Fruit fly (Drosophila melanogaster) whole organism, prepupa: ENCODE data around the gene Eip75B.

ENCODE experiments used
- Blimp-1 ChIP-seq: fragments of 200-800 bp; sonication (Bioruptor generic); optimal IDR thresholded peaks from 3 replicates; lab custom pipeline; 2017; ENCODE audit warnings: missing biosample characterization, missing genetic modification characterization, mild to moderate bottlenecking, moderate library complexity, missing genetic modification reagents
- CG10631 ChIP-seq: fragments of 200-800 bp; sonication (Bioruptor generic); optimal IDR thresholded peaks from 2 replicates; lab custom pipeline; 2016; ENCODE audit warnings: missing biosample characterization, missing genetic modification characterization
- CG1621 ChIP-seq: fragments of 200-800 bp; sonication (Bioruptor generic); optimal IDR thresholded peaks from 3 replicates; lab custom pipeline; 2018; ENCODE audit warnings: missing biosample characterization, mild to moderate bottlenecking, missing genetic modification characterization
- CG16779 ChIP-seq: fragments of 200-800 bp; sonication (Bioruptor generic); optimal IDR thresholded peaks from 3 replicates; lab custom pipeline; 2017; ENCODE audit warnings: missing biosample characterization, mild to moderate bottlenecking, missing genetic modification characterization
- CG3032 ChIP-seq: fragments of 200-800 bp; optimal IDR thresholded peaks from 2 replicates; lab custom pipeline; 2019; ENCODE audit warnings: missing biosample characterization, mild to moderate bottlenecking, missing genetic modification characterization, moderate library complexity
- CG31627 ChIP-seq: fragments of 200-800 bp; sonication (Bioruptor generic); optimal IDR thresholded peaks from 3 replicates; lab custom pipeline; 2016; ENCODE audit warnings: missing biosample characterization, missing genetic modification characterization
- CG3919 ChIP-seq: fragments of 200-800 bp; sonication (Bioruptor generic); optimal IDR thresholded peaks from 3 replicates; lab custom pipeline; 2016; ENCODE audit warnings: missing biosample characterization, missing genetic modification characterization
- CG6276 ChIP-seq: fragments of 200-800 bp; sonication (Bioruptor generic); optimal IDR thresholded peaks from 2 replicates; lab custom pipeline; 2017; ENCODE audit warnings: missing biosample characterization, mild to moderate bottlenecking, missing genetic modification characterization
- CG6792 ChIP-seq: fragments of 200-800 bp; sonication (Bioruptor generic); optimal IDR thresholded peaks from 3 replicates; lab custom pipeline; 2016; ENCODE audit warnings: missing biosample characterization, missing genetic modification characterization
- CG6808 ChIP-seq: fragments of 200-800 bp; sonication (Bioruptor generic); optimal IDR thresholded peaks from 3 replicates; lab custom pipeline; 2017; ENCODE audit warnings: missing biosample characterization, missing genetic modification characterization, mild to moderate bottlenecking, moderate library complexity, missing genetic modification reagents
- CG6854 ChIP-seq: fragments of 200-800 bp; sonication (Bioruptor generic); optimal IDR thresholded peaks from 2 replicates; lab custom pipeline; 2017; ENCODE audit warnings: missing biosample characterization, mild to moderate bottlenecking, missing genetic modification characterization
- CG7368 ChIP-seq: fragments of 200-800 bp; sonication (Bioruptor generic); optimal IDR thresholded peaks from 3 replicates; lab custom pipeline; 2016; ENCODE audit warnings: missing biosample characterization, missing genetic modification characterization
- CG8119 ChIP-seq: fragments of 200-800 bp; sonication (Bioruptor generic); IDR thresholded peaks from 3 replicates; pipeline ENCODE4 v1.3.6; 2022; ENCODE audit warnings: missing biosample characterization, missing genetic modification characterization
- CG8319 ChIP-seq: fragments of 200-800 bp; sonication (Bioruptor generic); optimal IDR thresholded peaks from 3 replicates; lab custom pipeline; 2016; ENCODE audit warnings: missing biosample characterization, missing genetic modification characterization
- CG8632 ChIP-seq: fragments of 200-800 bp; sonication (Bioruptor generic); optimal IDR thresholded peaks from 3 replicates; lab custom pipeline; 2016; ENCODE audit warnings: missing biosample characterization, missing genetic modification characterization
- Eip75B ChIP-seq: fragments of 200-800 bp; sonication (Bioruptor generic); optimal IDR thresholded peaks from 3 replicates; lab custom pipeline; 2016; ENCODE audit warnings: missing biosample characterization, missing genetic modification characterization
- Eip78C ChIP-seq: fragments of 200-800 bp; sonication (Bioruptor generic); peaks from one replicate; lab custom pipeline; 2016; ENCODE audit warnings: missing biosample characterization, missing genetic modification characterization
- Eip93F ChIP-seq: fragments of 200-800 bp; sonication (Bioruptor generic); optimal IDR thresholded peaks from 2 replicates; lab custom pipeline; 2016; ENCODE audit warnings: missing biosample characterization, mild to moderate bottlenecking, missing genetic modification characterization
- Ets21C ChIP-seq: fragments of 200-800 bp; sonication (Bioruptor generic); optimal IDR thresholded peaks from 3 replicates; lab custom pipeline; 2016; ENCODE audit warnings: missing biosample characterization, missing genetic modification characterization
- Ets96B ChIP-seq: fragments of 200-800 bp; optimal IDR thresholded peaks from 2 replicates; lab custom pipeline; 2019; ENCODE audit warnings: missing biosample characterization, mild to moderate bottlenecking, missing genetic modification characterization, moderate library complexity
- Hr38 ChIP-seq: sonication (Bioruptor generic); optimal IDR thresholded peaks from 2 replicates; lab custom pipeline; 2016; ENCODE audit warnings: missing biosample characterization, missing genetic modification characterization
- Hr39 ChIP-seq: fragments of 200-800 bp; sonication (Bioruptor generic); optimal IDR thresholded peaks from 2 replicates; lab custom pipeline; 2016; ENCODE audit warnings: missing biosample characterization, missing genetic modification characterization
- Hr4 ChIP-seq: fragments of 200-800 bp; sonication (Bioruptor generic); optimal IDR thresholded peaks from 3 replicates; lab custom pipeline; 2016; ENCODE audit warnings: missing biosample characterization, missing genetic modification characterization
- Met ChIP-seq: fragments of 200-800 bp; sonication (Bioruptor generic); optimal IDR thresholded peaks from 3 replicates; lab custom pipeline; 2016; ENCODE audit warnings: missing biosample characterization, missing genetic modification characterization
- OdsH ChIP-seq: fragments of 200-800 bp; sonication (Bioruptor generic); optimal IDR thresholded peaks from 3 replicates; lab custom pipeline; 2016; ENCODE audit warnings: missing biosample characterization, missing genetic modification characterization
- Smox ChIP-seq: fragments of 200-800 bp; sonication (Bioruptor generic); optimal IDR thresholded peaks from 3 replicates; lab custom pipeline; 2016; ENCODE audit warnings: missing biosample characterization, missing genetic modification characterization
- Sox102F ChIP-seq: fragments of 200-800 bp; sonication (Bioruptor generic); optimal IDR thresholded peaks from 2 replicates; lab custom pipeline; 2016; ENCODE audit warnings: missing biosample characterization, mild to moderate bottlenecking, missing genetic modification characterization
- Sox14 ChIP-seq: fragments of 200-800 bp; sonication (Bioruptor generic); optimal IDR thresholded peaks from 3 replicates; lab custom pipeline; 2016; ENCODE audit warnings: missing biosample characterization, missing genetic modification characterization
- Sox15 ChIP-seq: fragments of 200-800 bp; sonication (Bioruptor generic); optimal IDR thresholded peaks from 3 replicates; lab custom pipeline; 2016; ENCODE audit warnings: missing biosample characterization, missing genetic modification characterization
- cyc ChIP-seq: fragments of 200-800 bp; sonication (Bioruptor generic); optimal IDR thresholded peaks from 3 replicates; lab custom pipeline; 2016; ENCODE audit warnings: missing biosample characterization, missing genetic modification characterization
- dac ChIP-seq: fragments of 200-800 bp; sonication (Bioruptor generic); optimal IDR thresholded peaks from 2 replicates; lab custom pipeline; 2017; ENCODE audit warnings: missing biosample characterization, mild to moderate bottlenecking, missing genetic modification characterization
- dsx ChIP-seq: fragments of 200-800 bp; optimal IDR thresholded peaks from 3 replicates; lab custom pipeline; 2019; ENCODE audit warnings: missing biosample characterization, mild to moderate bottlenecking, missing genetic modification characterization, moderate library complexity; ENCODE audit not compliant: poor library complexity, severe bottlenecking
- eg ChIP-seq: fragments of 200-800 bp; sonication (Bioruptor generic); IDR thresholded peaks from 3 replicates; pipeline ENCODE4 v1.3.6; 2022; ENCODE audit warnings: missing biosample characterization, missing genetic modification characterization
- esn ChIP-seq: fragments of 200-800 bp; sonication (Bioruptor generic); optimal IDR thresholded peaks from 2 replicates; lab custom pipeline; 2016; ENCODE audit warnings: missing biosample characterization, mild to moderate bottlenecking, missing genetic modification characterization, moderate library complexity
- fd59A ChIP-seq: fragments of 200-800 bp; sonication (Bioruptor generic); optimal IDR thresholded peaks from 2 replicates; lab custom pipeline; 2017; ENCODE audit warnings: missing biosample characterization, mild to moderate bottlenecking, missing genetic modification characterization, missing genetic modification reagents
- fd85E ChIP-seq: fragments of 200-800 bp; sonication (Bioruptor generic); optimal IDR thresholded peaks from 3 replicates; lab custom pipeline; 2016; ENCODE audit warnings: missing biosample characterization, missing genetic modification characterization
- fkh ChIP-seq: fragments of 200-800 bp; sonication (Bioruptor generic); optimal IDR thresholded peaks from 3 replicates; lab custom pipeline; 2017; ENCODE audit warnings: missing biosample characterization, mild to moderate bottlenecking, missing genetic modification characterization, moderate library complexity
- lz ChIP-seq: fragments of 200-800 bp; sonication (Bioruptor generic); optimal IDR thresholded peaks from 3 replicates; lab custom pipeline; 2016; ENCODE audit warnings: missing biosample characterization, missing genetic modification characterization
- net ChIP-seq: fragments of 200-800 bp; sonication (Bioruptor generic); optimal IDR thresholded peaks from 3 replicates; lab custom pipeline; 2016; ENCODE audit warnings: missing biosample characterization, missing genetic modification characterization
- pdm3 ChIP-seq: fragments of 200-800 bp; sonication (Bioruptor generic); optimal IDR thresholded peaks from 3 replicates; lab custom pipeline; 2016; ENCODE audit warnings: missing biosample characterization, missing genetic modification characterization
- salr ChIP-seq, 2 experiments: fragments of 200-800 bp; sonication (Bioruptor generic); optimal IDR thresholded peaks; 3 replicates each; lab custom pipeline; 2016 to 2018; ENCODE audit warnings: missing biosample characterization in 2 of 2, missing genetic modification characterization in 2 of 2, mild to moderate bottlenecking in 1 of 2
- ss ChIP-seq, 2 experiments: fragments of 200-800 bp; sonication (Bioruptor generic); optimal IDR thresholded peaks; 2 replicates in 1 of 2; 3 replicates in 1 of 2; lab custom pipeline; 2017 to 2018; ENCODE audit warnings: mild to moderate bottlenecking in 2 of 2, missing biosample characterization in 2 of 2, missing genetic modification characterization in 2 of 2, moderate library complexity in 1 of 2
- svp ChIP-seq: fragments of 200-800 bp; sonication (Bioruptor generic); peaks from one replicate; lab custom pipeline; 2016; ENCODE audit warnings: missing biosample characterization, missing genetic modification characterization
- topi ChIP-seq: fragments of 200-800 bp; sonication (Bioruptor generic); optimal IDR thresholded peaks from 3 replicates; lab custom pipeline; 2016; ENCODE audit warnings: missing biosample characterization, missing genetic modification characterization
- vri ChIP-seq: fragments of 200-800 bp; sonication (Bioruptor generic); optimal IDR thresholded peaks from 3 replicates; lab custom pipeline; 2016; ENCODE audit warnings: missing biosample characterization, mild to moderate bottlenecking, missing genetic modification characterization

Gene Eip75B

dm6 chr3L:17993269-17993668 is 71.2 kb downstream of the Eip75B start:
- TF ChIP-seq dsx (GFP tag; lab: Kevin White, UChicago) = no peak
- peak; percentile 7 for TF ChIP-seq esn (GFP tag; lab: Kevin White, UChicago)
- no peak for TF ChIP-seq topi
- peak; percentile 56 for TF ChIP-seq CG6854 (GFP tag; lab: Kevin White, UChicago)
- TF ChIP-seq fkh (GFP tag; lab: Kevin White, UChicago) = peak; percentile 34
- TF ChIP-seq Blimp-1 = peak; percentile 99
- TF ChIP-seq Sox102F (GFP tag; lab: Kevin White, UChicago) = peak; percentile 16
- TF ChIP-seq Eip75B = peak; percentile 54

dm6 chr3L:17992598-17992997 is 71.9 kb downstream of the Eip75B start:
- no peak for TF ChIP-seq Ets21C (GFP tag; lab: Kevin White, UChicago)
- no peak for TF ChIP-seq Sox102F (GFP tag; lab: Kevin White, UChicago)
- no peak for TF ChIP-seq dac (GFP tag; lab: Kevin White, UChicago)
- no peak for TF ChIP-seq CG6276 (GFP tag; lab: Kevin White, UChicago)
- TF ChIP-seq svp (GFP tag; lab: Kevin White, UChicago) = peak; percentile 0
- TF ChIP-seq CG1621 (tag; lab: Kevin White, UChicago) = peak; percentile 35
- no peak for TF ChIP-seq topi
- TF ChIP-seq CG3032 (tag; lab: Kevin White, UChicago) = no peak
- no peak for TF ChIP-seq dsx (GFP tag; lab: Kevin White, UChicago)
- TF ChIP-seq fkh (GFP tag; lab: Kevin White, UChicago) = no peak
- no peak for TF ChIP-seq CG7368 (GFP tag; lab: Kevin White, UChicago)
- no peak for TF ChIP-seq OdsH

- TF ChIP-seq pdm3 (GFP tag; lab: Kevin White, UChicago) (peak; percentile 65), Hr4 (GFP tag; lab: Kevin White, UChicago) (no peak), Ets21C (GFP tag; lab: Kevin White, UChicago) (no peak), CG8119 (GFP tag; lab: Robert Waterston, UW) (no peak), ss (GFP tag; optimal IDR thresholded peaks at IDR 0.05; lab: Kevin White, UChicago) (peak; percentile 78 to 87), topi (peak; percentile 70), net (GFP tag; lab: Kevin White, UChicago) (peak; percentile 22), CG10631 (GFP tag; lab: Kevin White, UChicago) (peak; percentile 67), cyc (GFP tag; lab: Kevin White, UChicago) (peak; percentile 41), OdsH (peak; percentile 44), CG3919 (GFP tag; lab: Kevin White, UChicago) (peak; percentile 57), CG1621 (tag; lab: Kevin White, UChicago) (peak; percentile 71), vri (GFP tag; lab: Kevin White, UChicago) (peak; percentile 14), CG16779 (tag; lab: Kevin White, UChicago) (no peak), lz (GFP tag; lab: Kevin White, UChicago) (peak; percentile 39), Met (GFP tag; lab: Kevin White, UChicago) (peak; percentile 35), fd85E (GFP tag; lab: Kevin White, UChicago) (no peak), CG6854 (GFP tag; lab: Kevin White, UChicago) (no peak), CG31627 (peak; percentile 41), dac (GFP tag; lab: Kevin White, UChicago) (no peak), CG8319 (GFP tag; lab: Kevin White, UChicago) (no peak), eg (GFP tag; lab: Robert Waterston, UW) (no peak), CG8632 (GFP tag; lab: Kevin White, UChicago) (peak; percentile 71), Eip93F (GFP tag; lab: Kevin White, UChicago) (no peak), CG6792 (GFP tag; lab: Kevin White, UChicago) (peak; percentile 48), Sox15 (GFP tag; lab: Kevin White, UChicago) (peak; percentile 37), fd59A (GFP tag; lab: Kevin White, UChicago) (peak; percentile 89), salr (GFP tag; optimal IDR thresholded peaks at IDR 0.05; lab: Kevin White, UChicago) (peak in 1 of 2 experiments; percentile 76), CG3032 (tag; lab: Kevin White, UChicago) (peak; percentile 92), Smox (peak; percentile 31), Hr39 (peak; percentile 39), esn (GFP tag; lab: Kevin White, UChicago) (peak; percentile 71), CG6808 (GFP tag; lab: Kevin White, UChicago) (peak; percentile 91), fkh (GFP tag; lab: Kevin White, UChicago) (no peak), Eip78C (GFP tag; lab: Kevin White, UChicago) (peak; percentile 87), Hr38 (no peak), Sox14 (peak; percentile 58), Ets96B (tag; lab: Kevin White, UChicago) (peak; percentile 91)
These were observed 72.5 kb downstream of the Eip75B start for dm6 chr3L:17991897-17992553.
